Worm (Caenorhabditis elegans): ENCODE data around the gene C14A6.7.

Gene C14A6.7

DNA sequence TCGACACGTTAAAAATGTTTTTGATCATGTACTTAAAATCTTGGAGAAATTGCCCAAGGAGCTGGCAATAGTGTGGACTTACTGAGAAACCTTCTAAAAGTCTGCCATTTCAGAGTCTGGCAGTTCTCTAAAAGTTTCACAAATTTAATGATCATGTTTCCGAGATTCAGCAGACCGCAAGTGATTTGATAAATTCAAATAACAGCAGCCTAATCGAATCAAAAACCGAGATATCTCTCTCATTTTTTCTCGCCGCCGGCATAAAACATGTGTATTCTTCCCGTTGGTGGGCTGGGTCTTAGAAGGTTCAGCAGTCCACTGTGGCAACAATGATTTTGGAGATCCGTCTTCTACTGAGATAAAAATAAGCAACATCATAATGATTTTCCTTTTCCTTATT lies 21.0 kb upstream of the C14A6.7 start, which contains the start of gene clec-246:
Gene clec-246, plus strand, starts transcription at position 301 of the 400 bp plus-strand sequence.
- TF ChIP-seq scrt-1 (GFP tag; IDR thresholded peaks at IDR 0.05) (no peak), ceh-13 (GFP tag; optimal IDR thresholded peaks at IDR 0.05) (no peak), hmbx-1 (tag; optimal IDR thresholded peaks at IDR 0.05) (no peak), tbx-37 (GFP tag; conservative IDR thresholded peaks at IDR 0.05) (no peak), tra-4 (tag; optimal IDR thresholded peaks at IDR 0.05) (no peak), ceh-36 (tag; optimal IDR thresholded peaks at IDR 0.05) (no peak), pes-1 (GFP tag; IDR thresholded peaks at IDR 0.05) (no peak), hnd-1 (tag; optimal IDR thresholded peaks at IDR 0.05) (no peak), hmg-4 (GFP tag; optimal IDR thresholded peaks at IDR 0.05) (no peak), ama-1 (optimal IDR thresholded peaks at IDR 0.05) (no peak), sea-1 (GFP tag; conservative IDR thresholded peaks at IDR 0.05) (no peak), tbx-11 (GFP tag; IDR thresholded peaks at IDR 0.05) (no peak), aly-1 (tag; optimal IDR thresholded peaks at IDR 0.05) (no peak), ets-7 (tag; optimal IDR thresholded peaks at IDR 0.05) (no peak), B0310.2 (tag; optimal IDR thresholded peaks at IDR 0.05) (no peak), F13C5.2 (tag; optimal IDR thresholded peaks at IDR 0.05) (no peak), flt-1 (GFP tag; IDR thresholded peaks at IDR 0.05) (no peak)

DNA sequence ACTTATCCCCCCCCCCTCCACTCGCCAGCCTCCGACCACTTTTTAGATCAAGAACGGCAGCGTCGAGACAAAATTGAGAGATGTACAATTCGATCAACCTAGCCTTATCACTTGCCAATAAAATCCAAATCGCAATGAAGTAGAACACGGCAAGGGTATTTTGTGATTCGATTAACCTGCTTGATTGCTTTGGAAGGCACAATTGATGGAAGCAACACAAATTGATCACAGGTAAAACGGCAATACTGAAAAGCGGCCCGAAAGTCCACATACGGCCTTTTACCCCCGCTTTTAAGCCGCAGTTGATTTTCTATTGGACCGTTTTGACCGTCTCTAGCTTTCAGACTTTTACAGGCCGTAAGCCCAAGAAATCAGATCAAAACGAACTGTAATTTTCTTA lies 20.2 kb upstream of the C14A6.7 start, which contains the start of gene clec-245:
Gene clec-245, minus strand, starts transcription at position 101 of the 400 bp plus-strand sequence.
- TF ChIP-seq tbx-37 (GFP tag; conservative IDR thresholded peaks at IDR 0.05) (no peak), pes-1 (GFP tag; IDR thresholded peaks at IDR 0.05) (no peak), tra-4 (tag; optimal IDR thresholded peaks at IDR 0.05) (no peak), aly-1 (tag; optimal IDR thresholded peaks at IDR 0.05) (no peak), sea-1 (GFP tag; conservative IDR thresholded peaks at IDR 0.05) (no peak), hnd-1 (tag; optimal IDR thresholded peaks at IDR 0.05) (no peak)

- TF ChIP-seq tbx-11 (GFP tag; IDR thresholded peaks at IDR 0.05) (no peak), tra-4 (tag; optimal IDR thresholded peaks at IDR 0.05) (no peak), tbx-37 (GFP tag; conservative IDR thresholded peaks at IDR 0.05) (no peak), ets-7 (tag; optimal IDR thresholded peaks at IDR 0.05) (no peak), scrt-1 (GFP tag; IDR thresholded peaks at IDR 0.05) (no peak), sea-1 (GFP tag; conservative IDR thresholded peaks at IDR 0.05) (no peak), hmg-4 (GFP tag; optimal IDR thresholded peaks at IDR 0.05) (no peak), aly-1 (tag; optimal IDR thresholded peaks at IDR 0.05) (no peak), ceh-36 (tag; optimal IDR thresholded peaks at IDR 0.05) (no peak), F13C5.2 (tag; optimal IDR thresholded peaks at IDR 0.05) (no peak), hnd-1 (tag; optimal IDR thresholded peaks at IDR 0.05) (no peak), ama-1 (optimal IDR thresholded peaks at IDR 0.05) (no peak), flt-1 (GFP tag; IDR thresholded peaks at IDR 0.05) (no peak), B0310.2 (tag; optimal IDR thresholded peaks at IDR 0.05) (no peak), hmbx-1 (tag; optimal IDR thresholded peaks at IDR 0.05) (no peak)
These were observed 16.7 kb upstream of the C14A6.7 start, which contains the start of gene C31G12.3 for ce11 chrV:18184910-18185309. C31G12.3 (plus strand) TSS chrV:18185210.

DNA sequence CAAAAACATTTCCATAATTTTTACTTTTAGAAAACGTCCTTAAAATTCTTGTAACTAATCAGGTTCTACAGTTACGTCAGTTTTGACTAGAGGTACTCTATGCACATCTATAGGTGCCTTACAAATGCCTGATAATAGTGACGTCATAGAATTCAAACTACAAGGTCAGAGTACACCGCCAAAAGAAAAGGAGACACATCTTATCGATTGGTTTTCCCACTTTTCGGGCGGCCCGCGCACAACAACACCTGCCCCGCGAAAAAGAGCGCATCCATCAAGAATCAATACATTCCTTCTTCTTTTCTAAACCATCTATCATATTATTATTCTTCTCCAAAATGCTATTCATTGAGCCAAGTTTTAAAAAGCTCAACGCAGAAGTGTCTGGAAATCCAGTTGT lies 11.5 kb upstream of the C14A6.7 start, which contains the start of gene C31G12.1:
Gene C31G12.1, plus strand, starts transcription at position 301 of the 400 bp plus-strand sequence.
- TF ChIP-seq hmg-4 (GFP tag; optimal IDR thresholded peaks at IDR 0.05) (no peak), ceh-13 (GFP tag; optimal IDR thresholded peaks at IDR 0.05) (no peak), sea-1 (GFP tag; conservative IDR thresholded peaks at IDR 0.05) (no peak), tra-4 (tag; optimal IDR thresholded peaks at IDR 0.05) (no peak), tbx-37 (GFP tag; conservative IDR thresholded peaks at IDR 0.05) (no peak), ets-7 (tag; optimal IDR thresholded peaks at IDR 0.05) (no peak), hmbx-1 (tag; optimal IDR thresholded peaks at IDR 0.05) (no peak), ama-1 (optimal IDR thresholded peaks at IDR 0.05) (no peak), flt-1 (GFP tag; IDR thresholded peaks at IDR 0.05) (no peak), ceh-36 (tag; optimal IDR thresholded peaks at IDR 0.05) (no peak), B0310.2 (tag; optimal IDR thresholded peaks at IDR 0.05) (no peak), pes-1 (GFP tag; IDR thresholded peaks at IDR 0.05) (no peak), hnd-1 (tag; optimal IDR thresholded peaks at IDR 0.05) (no peak), scrt-1 (GFP tag; IDR thresholded peaks at IDR 0.05) (no peak), aly-1 (tag; optimal IDR thresholded peaks at IDR 0.05) (no peak), tbx-11 (GFP tag; IDR thresholded peaks at IDR 0.05) (no peak), F13C5.2 (tag; optimal IDR thresholded peaks at IDR 0.05) (no peak)

DNA sequence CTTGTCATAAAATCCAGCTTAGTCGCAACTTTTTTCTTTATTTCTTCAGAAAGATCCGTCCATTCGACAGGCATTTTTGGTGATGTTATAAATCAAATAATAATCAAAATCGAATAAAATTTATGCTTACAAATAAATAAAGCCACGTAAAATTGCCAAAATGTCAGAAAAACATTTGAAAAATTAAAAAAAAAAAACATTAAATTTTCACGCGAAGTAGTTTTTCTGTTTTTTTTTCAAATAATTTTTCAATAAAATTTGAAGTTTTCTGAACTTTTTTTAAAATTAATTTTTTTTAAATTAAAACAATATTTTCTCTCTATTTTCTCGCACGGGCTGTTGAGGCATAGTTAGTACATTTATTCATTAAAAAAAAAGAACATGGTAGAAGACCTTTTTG lies 10.5 kb upstream of the C14A6.7 start, which contains the start of gene C31G12.4:
Gene C31G12.4, minus strand, starts transcription at position 101 of the 400 bp plus-strand sequence.
- TF ChIP-seq hmbx-1 (tag; optimal IDR thresholded peaks at IDR 0.05) (no peak), B0310.2 (tag; optimal IDR thresholded peaks at IDR 0.05) (no peak), tbx-37 (GFP tag; conservative IDR thresholded peaks at IDR 0.05) (no peak), tra-4 (tag; optimal IDR thresholded peaks at IDR 0.05) (no peak), F13C5.2 (tag; optimal IDR thresholded peaks at IDR 0.05) (no peak), tbx-11 (GFP tag; IDR thresholded peaks at IDR 0.05) (no peak), ceh-13 (GFP tag; optimal IDR thresholded peaks at IDR 0.05) (no peak), sea-1 (GFP tag; conservative IDR thresholded peaks at IDR 0.05) (no peak), hnd-1 (tag; optimal IDR thresholded peaks at IDR 0.05) (no peak), hmg-4 (GFP tag; optimal IDR thresholded peaks at IDR 0.05) (no peak), ama-1 (optimal IDR thresholded peaks at IDR 0.05) (no peak), aly-1 (tag; optimal IDR thresholded peaks at IDR 0.05) (no peak), ets-7 (tag; optimal IDR thresholded peaks at IDR 0.05) (no peak), pes-1 (GFP tag; IDR thresholded peaks at IDR 0.05) (no peak), flt-1 (GFP tag; IDR thresholded peaks at IDR 0.05) (no peak), scrt-1 (GFP tag; IDR thresholded peaks at IDR 0.05) (no peak), ceh-36 (tag; optimal IDR thresholded peaks at IDR 0.05) (no peak)

DNA sequence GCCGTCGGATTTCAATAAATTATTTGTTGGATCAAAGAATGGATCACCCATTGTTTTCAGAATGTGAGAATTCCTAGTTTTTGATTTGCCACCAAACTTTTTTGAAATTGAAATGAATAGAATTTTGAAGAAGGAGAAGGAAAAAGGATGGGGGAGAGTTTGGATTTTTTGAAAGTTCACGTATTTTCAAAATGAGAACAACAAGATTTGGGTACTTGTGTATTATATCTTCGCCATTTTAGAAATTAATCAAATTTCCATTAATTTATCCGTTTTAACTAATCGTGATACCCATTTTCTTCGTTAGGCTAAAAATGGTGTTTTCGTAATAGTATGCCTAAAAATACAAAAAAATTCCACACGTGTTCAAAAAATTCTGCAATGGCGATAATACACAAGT lies 3.4 kb upstream of the C14A6.7 start, which contains the start of gene C14A6.8:
Gene C14A6.8, minus strand, starts transcription at position 101 of the 400 bp plus-strand sequence.
- TF ChIP-seq aly-1 (tag; optimal IDR thresholded peaks at IDR 0.05) (no peak), sea-1 (GFP tag; conservative IDR thresholded peaks at IDR 0.05) (no peak), hnd-1 (tag; optimal IDR thresholded peaks at IDR 0.05) (no peak), hmbx-1 (tag; optimal IDR thresholded peaks at IDR 0.05) (no peak), scrt-1 (GFP tag; IDR thresholded peaks at IDR 0.05) (no peak), tbx-37 (GFP tag; conservative IDR thresholded peaks at IDR 0.05) (no peak), F13C5.2 (tag; optimal IDR thresholded peaks at IDR 0.05) (no peak), ama-1 (optimal IDR thresholded peaks at IDR 0.05) (no peak), B0310.2 (tag; optimal IDR thresholded peaks at IDR 0.05) (no peak), hmg-4 (GFP tag; optimal IDR thresholded peaks at IDR 0.05) (no peak), ets-7 (tag; optimal IDR thresholded peaks at IDR 0.05) (no peak), flt-1 (GFP tag; IDR thresholded peaks at IDR 0.05) (no peak), ceh-36 (tag; optimal IDR thresholded peaks at IDR 0.05) (no peak), pes-1 (GFP tag; IDR thresholded peaks at IDR 0.05) (no peak), ceh-13 (GFP tag; optimal IDR thresholded peaks at IDR 0.05) (no peak), tra-4 (tag; optimal IDR thresholded peaks at IDR 0.05) (no peak), tbx-11 (GFP tag; IDR thresholded peaks at IDR 0.05) (no peak)

Measured in whole organism, early embryonic.